Fruit fly (Drosophila melanogaster): ENCODE measurements around the gene ppan.

DNA sequence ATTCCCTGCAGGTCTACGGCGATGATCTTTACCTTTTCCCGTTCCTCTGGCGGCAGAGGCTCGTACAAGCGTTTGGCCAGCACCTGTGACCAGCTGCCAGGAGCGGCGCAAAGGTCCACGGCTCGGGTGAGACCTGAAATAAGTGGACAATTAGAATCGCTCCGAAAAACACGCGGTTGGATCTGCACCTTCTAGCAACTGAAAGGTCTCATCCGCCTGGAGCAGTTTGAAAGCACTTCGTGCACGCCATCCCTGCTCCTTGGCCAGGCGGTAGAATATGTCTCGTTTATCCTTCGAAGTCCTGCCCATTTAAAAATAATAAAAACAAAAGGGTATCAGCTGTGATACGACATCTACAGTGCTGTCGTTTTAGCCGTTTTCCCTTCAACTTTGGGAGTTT is 17.5 kb downstream of the ppan start, which contains the start of gene Trm7-34:
- no peak for TF ChIP-seq pan (optimal IDR thresholded peaks at IDR 0.05)
- TF ChIP-seq CG8478 (optimal IDR thresholded peaks at IDR 0.05): no peak

Measured in whole organism.